Fruit fly (Drosophila melanogaster) whole organism, embryonic: ENCODE results near the gene CG5886.

Source experiments
- Abd-B ChIP-seq: fragments of 200-800 bp; sonication (Bioruptor generic); optimal IDR thresholded peaks from 2 replicates; lab custom pipeline; 2018; ENCODE audit warnings: missing biosample characterization, mild to moderate bottlenecking, missing genetic modification characterization, moderate library complexity
- CG12236 ChIP-seq: fragments of 200-800 bp; sonication (Bioruptor generic); optimal IDR thresholded peaks from 2 replicates; lab custom pipeline; 2016; ENCODE audit warnings: missing biosample characterization, missing genetic modification characterization
- CG1233 ChIP-seq: fragments of 200-800 bp; sonication (Bioruptor generic); optimal IDR thresholded peaks from 4 replicates; lab custom pipeline; 2018; ENCODE audit warnings: missing biosample characterization, mild to moderate bottlenecking, missing genetic modification characterization
- CG12391 ChIP-seq: fragments of 200-800 bp; sonication (Bioruptor generic); optimal IDR thresholded peaks from 3 replicates; lab custom pipeline; 2018; ENCODE audit warnings: missing biosample characterization, mild to moderate bottlenecking, missing genetic modification characterization, moderate library complexity
- CG12744 ChIP-seq: fragments of 200-800 bp; sonication (Bioruptor generic); optimal IDR thresholded peaks from 2 replicates; lab custom pipeline; 2016; ENCODE audit warnings: missing biosample characterization, missing genetic modification characterization
- CG12942 ChIP-seq: fragments of 200-800 bp; sonication (Bioruptor generic); optimal IDR thresholded peaks from 3 replicates; lab custom pipeline; 2016; ENCODE audit warnings: missing biosample characterization, missing genetic modification characterization
- CG14014 ChIP-seq: fragments of 200-800 bp; sonication (Bioruptor generic); IDR thresholded peaks from 2 replicates; pipeline ENCODE4 v1.3.6; 2022; ENCODE audit warnings: missing biosample characterization, missing genetic modification characterization
- CG14710 ChIP-seq: fragments of 200-800 bp; sonication (Bioruptor generic); optimal IDR thresholded peaks from 3 replicates; lab custom pipeline; 2019; ENCODE audit warnings: missing biosample characterization, mild to moderate bottlenecking, missing genetic modification characterization, moderate library complexity
- CG1602 ChIP-seq: fragments of 200-800 bp; sonication (Bioruptor generic); optimal IDR thresholded peaks from 3 replicates; lab custom pipeline; 2016; ENCODE audit warnings: missing biosample characterization, missing genetic modification characterization
- CG17186 ChIP-seq: fragments of 200-800 bp; sonication (Bioruptor generic); optimal IDR thresholded peaks from 3 replicates; lab custom pipeline; 2017; ENCODE audit warnings: missing biosample characterization, missing genetic modification reagents, missing genetic modification characterization
- CG18764 ChIP-seq: fragments of 200-800 bp; sonication (Bioruptor generic); optimal IDR thresholded peaks from 3 replicates; lab custom pipeline; 2016; ENCODE audit warnings: missing biosample characterization, missing genetic modification characterization
- CG2678 ChIP-seq: fragments of 200-800 bp; sonication (Bioruptor generic); optimal IDR thresholded peaks from 3 replicates; lab custom pipeline; 2019; ENCODE audit warnings: missing biosample characterization, mild to moderate bottlenecking, missing genetic modification characterization, moderate library complexity
- CG2875 ChIP-seq: fragments of 200-800 bp; sonication (Bioruptor generic); optimal IDR thresholded peaks from 2 replicates; lab custom pipeline; 2017; ENCODE audit warnings: missing biosample characterization, mild to moderate bottlenecking, missing genetic modification characterization, missing genetic modification reagents
- CG30431 ChIP-seq: fragments of 200-800 bp; sonication (Bioruptor generic); optimal IDR thresholded peaks from 2 replicates; lab custom pipeline; 2017; ENCODE audit warnings: missing biosample characterization, missing genetic modification characterization
- CG31441 ChIP-seq: fragments of 200-800 bp; sonication (Bioruptor generic); IDR thresholded peaks from 2 replicates; pipeline ENCODE4 v1.3.6; 2022; ENCODE audit warnings: missing biosample characterization, missing genetic modification characterization
- CG3838 ChIP-seq: fragments of 200-800 bp; sonication (Bioruptor generic); optimal IDR thresholded peaks from 3 replicates; lab custom pipeline; 2016; ENCODE audit warnings: missing biosample characterization, missing genetic modification characterization
- CG4360 ChIP-seq: fragments of 200-800 bp; sonication (Bioruptor generic); IDR thresholded peaks from 2 replicates; pipeline ENCODE4 v1.3.6; 2022; ENCODE audit warnings: missing biosample characterization, missing genetic modification characterization
- CG4424 ChIP-seq: fragments of 200-800 bp; sonication (Bioruptor generic); optimal IDR thresholded peaks from 3 replicates; lab custom pipeline; 2016; ENCODE audit warnings: missing biosample characterization, missing genetic modification characterization
- CG9215 ChIP-seq: fragments of 200-800 bp; sonication (Bioruptor generic); IDR thresholded peaks from 2 replicates; pipeline ENCODE4 v1.3.6; 2022; ENCODE audit warnings: missing biosample characterization, missing genetic modification characterization
- CG9437 ChIP-seq: fragments of 200-800 bp; sonication (Bioruptor generic); optimal IDR thresholded peaks from 2 replicates; lab custom pipeline; 2018; ENCODE audit warnings: missing biosample characterization, mild to moderate bottlenecking, missing genetic modification characterization
- CG9727 ChIP-seq: fragments of 200-800 bp; sonication (Bioruptor generic); optimal IDR thresholded peaks from 3 replicates; lab custom pipeline; 2017; ENCODE audit warnings: missing biosample characterization, mild to moderate bottlenecking, missing genetic modification characterization
- Dek ChIP-seq: fragments of 200-800 bp; sonication (Bioruptor generic); optimal IDR thresholded peaks from 3 replicates; lab custom pipeline; 2019; ENCODE audit warnings: missing biosample characterization, mild to moderate bottlenecking, missing genetic modification characterization, moderate library complexity
- HmgZ ChIP-seq: fragments of 200-800 bp; sonication (Bioruptor generic); optimal IDR thresholded peaks from 2 replicates; lab custom pipeline; 2018; ENCODE audit warnings: missing biosample characterization, mild to moderate bottlenecking, missing genetic modification characterization
- Meics ChIP-seq: fragments of 200-800 bp; sonication (Bioruptor generic); optimal IDR thresholded peaks from 2 replicates; lab custom pipeline; 2017; ENCODE audit warnings: missing biosample characterization, mild to moderate bottlenecking, missing genetic modification characterization
- Mes4 ChIP-seq: fragments of 200-800 bp; sonication (Bioruptor generic); optimal IDR thresholded peaks from 2 replicates; lab custom pipeline; 2016; ENCODE audit warnings: missing biosample characterization, missing genetic modification characterization
- Oli ChIP-seq: fragments of 200-800 bp; sonication (Bioruptor generic); optimal IDR thresholded peaks from 2 replicates; lab custom pipeline; 2018; ENCODE audit warnings: missing biosample characterization, mild to moderate bottlenecking, missing genetic modification characterization, moderate library complexity
- Trl ChIP-seq, 3 experiments: fragments of >200 bp in 2 of 3; fragments of 200-800 bp in 1 of 3; sonication (Bioruptor generic) in 1 of 3; optimal IDR thresholded peaks; 2 replicates in 1 of 3; 3 replicates in 2 of 3; lab custom pipeline; 2016 to 2017; ENCODE audit warnings: missing biosample characterization in 1 of 3, missing genetic modification characterization in 1 of 3
- abd-A ChIP-seq: fragments of 200-800 bp; sonication (Bioruptor generic); optimal IDR thresholded peaks from 3 replicates; lab custom pipeline; 2019; ENCODE audit warnings: missing biosample characterization, mild to moderate bottlenecking, missing genetic modification characterization, moderate library complexity
- ac ChIP-seq: fragments of 200-800 bp; sonication (Bioruptor generic); optimal IDR thresholded peaks from 3 replicates; lab custom pipeline; 2017; ENCODE audit warnings: missing biosample characterization, mild to moderate bottlenecking, missing genetic modification characterization
- ash1 ChIP-seq: fragments of 200-800 bp; sonication (Bioruptor generic); optimal IDR thresholded peaks from 2 replicates; lab custom pipeline; 2018; ENCODE audit warnings: missing biosample characterization, mild to moderate bottlenecking, missing genetic modification characterization
- cg ChIP-seq: fragments of 200-800 bp; sonication (Bioruptor generic); optimal IDR thresholded peaks from 3 replicates; lab custom pipeline; 2019; ENCODE audit warnings: missing biosample characterization, mild to moderate bottlenecking, missing genetic modification characterization, moderate library complexity
- chinmo ChIP-seq: fragments of 200-800 bp; sonication (Bioruptor generic); IDR thresholded peaks from 4 replicates; pipeline ENCODE4 v1.3.6; 2022; ENCODE audit warnings: missing biosample characterization, missing genetic modification characterization; ENCODE audit not compliant: partially characterized antibody
- corto ChIP-seq: fragments of 200-800 bp; sonication (Bioruptor generic); optimal IDR thresholded peaks from 2 replicates; lab custom pipeline; 2016; ENCODE audit warnings: missing biosample characterization, mild to moderate bottlenecking, missing genetic modification characterization, moderate library complexity
- fd102C ChIP-seq: fragments of 200-800 bp; sonication (Bioruptor generic); optimal IDR thresholded peaks from 2 replicates; lab custom pipeline; 2018; ENCODE audit warnings: missing biosample characterization, mild to moderate bottlenecking, missing genetic modification characterization, moderate library complexity
- fu2 ChIP-seq: fragments of 200-800 bp; sonication (Bioruptor generic); optimal IDR thresholded peaks from 2 replicates; lab custom pipeline; 2016; ENCODE audit warnings: missing biosample characterization, missing genetic modification characterization
- hbn ChIP-seq: fragments of 200-800 bp; sonication (Bioruptor generic); IDR thresholded peaks from 2 replicates; pipeline ENCODE4 v1.3.6; 2022; ENCODE audit warnings: missing biosample characterization, missing genetic modification characterization; ENCODE audit not compliant: partially characterized antibody
- insv ChIP-seq, 2 experiments: fragments of 200-800 bp; sonication (Bioruptor generic); optimal IDR thresholded peaks; 3 replicates each; lab custom pipeline; 2016 to 2018; ENCODE audit warnings: missing biosample characterization in 2 of 2, missing genetic modification characterization in 2 of 2
- jigr1 ChIP-seq: fragments of 200-800 bp; sonication (Bioruptor generic); IDR thresholded peaks from 3 replicates; pipeline ENCODE4 v1.3.6; 2022; ENCODE audit warnings: missing biosample characterization, missing genetic modification characterization
- lab ChIP-seq: fragments of 200-800 bp; sonication (Bioruptor generic); optimal IDR thresholded peaks from 3 replicates; lab custom pipeline; 2017; ENCODE audit warnings: missing biosample characterization, missing genetic modification characterization, mild to moderate bottlenecking, moderate library complexity, missing genetic modification reagents
- luna ChIP-seq: fragments of 200-800 bp; sonication (Bioruptor generic); optimal IDR thresholded peaks from 2 replicates; lab custom pipeline; 2016; ENCODE audit warnings: missing biosample characterization, missing genetic modification characterization
- maf-S ChIP-seq: fragments of 200-800 bp; sonication (Bioruptor generic); optimal IDR thresholded peaks from 2 replicates; lab custom pipeline; 2016; ENCODE audit warnings: missing biosample characterization, missing genetic modification characterization
- slou ChIP-seq: fragments of 200-800 bp; sonication (Bioruptor generic); optimal IDR thresholded peaks from 3 replicates; lab custom pipeline; 2016; ENCODE audit warnings: missing biosample characterization, missing genetic modification characterization
- toy ChIP-seq: fragments of 200-800 bp; sonication (Bioruptor generic); IDR thresholded peaks from 2 replicates; pipeline ENCODE4 v1.3.6; 2022; ENCODE audit warnings: missing biosample characterization, missing genetic modification characterization
- trem ChIP-seq: fragments of 200-800 bp; optimal IDR thresholded peaks from 3 replicates; lab custom pipeline; 2019; ENCODE audit warnings: missing biosample characterization, mild to moderate bottlenecking, missing genetic modification characterization, moderate library complexity
- zen2 ChIP-seq: fragments of 200-800 bp; sonication (Bioruptor generic); IDR thresholded peaks from 3 replicates; pipeline ENCODE4 v1.3.6; 2022; ENCODE audit warnings: missing biosample characterization, missing genetic modification characterization; ENCODE audit not compliant: partially characterized antibody

Gene CG5886

dm6 chr3R:25880198-25880970 lies 29.0 kb downstream of the CG5886 start (continued):
- peak; percentile 45 for TF ChIP-seq trem
- TF ChIP-seq CG12236 (GFP tag; lab: Kevin White, UChicago): no peak
- no peak for TF ChIP-seq ash1 (GFP tag; lab: Kevin White, UChicago)
- TF ChIP-seq CG30431 (GFP tag; lab: Kevin White, UChicago): peak; percentile 11
- 0 out of 2 replicates have a peak, but pooled peaks have one; percentile 44 for TF ChIP-seq CG14014 (GFP tag; lab: Robert Waterston, UW)
- peak; percentile 99 for TF ChIP-seq CG4360 (GFP tag; lab: Robert Waterston, UW)
- TF ChIP-seq CG31441: peak; percentile 64; the same call in 1 of the 2 replicates
- peak; percentile 72 for TF ChIP-seq CG12391 (tag; lab: Kevin White, UChicago)
- peak; percentile 47 for TF ChIP-seq CG9437 (GFP tag; lab: Kevin White, UChicago)
- TF ChIP-seq abd-A (tag; lab: Kevin White, UChicago): peak; percentile 74
- peak; percentile 72 for TF ChIP-seq lab (GFP tag; lab: Kevin White, UChicago)
- peak; percentile 64 for TF ChIP-seq CG14710 (tag; lab: Kevin White, UChicago)
- TF ChIP-seq CG1602 (GFP tag; lab: Kevin White, UChicago): peak; percentile 31
- no peak for TF ChIP-seq CG12942 (GFP tag; lab: Kevin White, UChicago)
- TF ChIP-seq CG4424: peak; percentile 41
- TF ChIP-seq Oli (tag; lab: Kevin White, UChicago): peak; percentile 47
- peak; percentile 35 for TF ChIP-seq CG1233 (GFP tag; lab: Kevin White, UChicago)
- peak; percentile 33 for TF ChIP-seq Abd-B (GFP tag; lab: Kevin White, UChicago)
- TF ChIP-seq chinmo: 0 out of 4 replicates have a peak, but pooled peaks have one; percentile 35

- TF ChIP-seq CG12744 (GFP tag; lab: Kevin White, UChicago) (no peak), fu2 (GFP tag; lab: Kevin White, UChicago) (no peak), slou (GFP tag; lab: Kevin White, UChicago) (no peak), fd102C (GFP tag; lab: Kevin White, UChicago) (peak; percentile 14), CG9727 (GFP tag; lab: Kevin White, UChicago) (no peak), CG17186 (GFP tag; lab: Kevin White, UChicago) (no peak), luna (GFP tag; lab: Kevin White, UChicago) (no peak), jigr1 (no peak), HmgZ (tag; lab: Kevin White, UChicago) (peak; percentile 14), Dek (tag; lab: Kevin White, UChicago) (no peak), Mes4 (GFP tag; lab: Kevin White, UChicago) (peak; percentile 5), corto (GFP tag; lab: Kevin White, UChicago) (no peak), Meics (GFP tag; lab: Kevin White, UChicago) (no peak), zen2 (GFP tag; lab: Robert Waterston, UW) (no peak), CG2875 (GFP tag; lab: Kevin White, UChicago) (no peak), CG9215 (no peak), hbn (GFP tag; lab: Robert Waterston, UW) (peak; percentile 30; the same call in 1 of the 2 replicates), cg (GFP tag; lab: Kevin White, UChicago) (peak; percentile 70), maf-S (GFP tag; lab: Kevin White, UChicago) (no peak), ac (GFP tag; lab: Kevin White, UChicago) (no peak), Trl (optimal IDR thresholded peaks at IDR 0.05; lab: Kevin White, UChicago) (no peak), Trl (GFP tag; optimal IDR thresholded peaks at IDR 0.05; lab: Kevin White, UChicago) (no peak), CG2678 (tag; lab: Kevin White, UChicago) (no peak), CG3838 (GFP tag; lab: Kevin White, UChicago) (no peak), CG18764 (GFP tag; lab: Kevin White, UChicago) (no peak), toy (GFP tag; lab: Robert Waterston, UW) (no peak), insv (GFP tag; optimal IDR thresholded peaks at IDR 0.05; lab: Kevin White, UChicago) (peak in 1 of 2 experiments; percentile 8), CG14014 (GFP tag; lab: Robert Waterston, UW) (no peak)
Observed at dm6 chr3R:25880971-25881809, 29.8 kb downstream of the CG5886 start, which contains the start of gene Tsp96F. TSS of gene Tsp96F (minus strand) at chr3R:25881427.
